Fruit fly (Drosophila melanogaster) whole organism, pupa: Measurements from ENCODE around the gene p23.

Source experiments
- CG10348 ChIP-seq: fragments of 200-800 bp; sonication (Bioruptor generic); IDR thresholded peaks from 2 replicates; pipeline ENCODE4 v1.3.6; 2022; ENCODE audit warnings: missing biosample characterization, missing genetic modification characterization
- CG12605 ChIP-seq: fragments of 200-800 bp; sonication (Bioruptor generic); IDR thresholded peaks from 2 replicates; pipeline ENCODE4 v1.3.6; 2022; ENCODE audit warnings: missing biosample characterization, missing genetic modification characterization
- CG13204 ChIP-seq: fragments of 200-800 bp; sonication (Bioruptor generic); optimal IDR thresholded peaks from 2 replicates; lab custom pipeline; 2018; ENCODE audit warnings: missing biosample characterization, mild to moderate bottlenecking, missing genetic modification characterization, moderate library complexity
- CG14655 ChIP-seq: fragments of 200-800 bp; sonication (Bioruptor generic); optimal IDR thresholded peaks from 3 replicates; lab custom pipeline; 2017; ENCODE audit warnings: mild to moderate bottlenecking, missing biosample characterization, missing genetic modification reagents, missing genetic modification characterization
- CG15710 ChIP-seq: fragments of 200-800 bp; sonication (Bioruptor generic); optimal IDR thresholded peaks from 2 replicates; lab custom pipeline; 2018; ENCODE audit warnings: missing biosample characterization, mild to moderate bottlenecking, missing genetic modification characterization, moderate library complexity
- CG17806 ChIP-seq: fragments of 200-800 bp; sonication (Bioruptor generic); optimal IDR thresholded peaks from 2 replicates; lab custom pipeline; 2018; ENCODE audit warnings: missing biosample characterization, mild to moderate bottlenecking, missing genetic modification characterization, moderate library complexity
- CG32121 ChIP-seq: fragments of 200-800 bp; sonication (Bioruptor generic); IDR thresholded peaks from 2 replicates; pipeline ENCODE4 v1.3.6; 2022; ENCODE audit warnings: missing biosample characterization, missing genetic modification characterization
- CG34367 ChIP-seq: fragments of 200-800 bp; sonication (Bioruptor generic); optimal IDR thresholded peaks from 2 replicates; lab custom pipeline; 2018; ENCODE audit warnings: missing biosample characterization, mild to moderate bottlenecking, missing genetic modification characterization
- CG4496 ChIP-seq: fragments of 200-800 bp; sonication (Bioruptor generic); IDR thresholded peaks from 3 replicates; pipeline ENCODE4 v1.3.6; 2022; ENCODE audit warnings: missing biosample characterization, missing genetic modification characterization
- CG8159 ChIP-seq: fragments of 200-800 bp; sonication (Bioruptor generic); optimal IDR thresholded peaks from 3 replicates; lab custom pipeline; 2018; ENCODE audit warnings: missing biosample characterization, mild to moderate bottlenecking, missing genetic modification characterization, moderate library complexity
- CG8301 ChIP-seq: fragments of 200-800 bp; sonication (Bioruptor generic); optimal IDR thresholded peaks from 2 replicates; lab custom pipeline; 2018; ENCODE audit warnings: missing biosample characterization, mild to moderate bottlenecking, missing genetic modification characterization
- CG9948 ChIP-seq: fragments of 200-800 bp; sonication (Bioruptor generic); optimal IDR thresholded peaks from 2 replicates; lab custom pipeline; 2018; ENCODE audit warnings: missing biosample characterization, mild to moderate bottlenecking, missing genetic modification characterization, moderate library complexity
- D1 ChIP-seq: fragments of 200-800 bp; sonication (Bioruptor generic); optimal IDR thresholded peaks from 2 replicates; lab custom pipeline; 2018; ENCODE audit warnings: missing biosample characterization, mild to moderate bottlenecking, missing genetic modification characterization, moderate library complexity
- EcR ChIP-seq: fragments of 200-800 bp; sonication (Bioruptor generic); optimal IDR thresholded peaks from 3 replicates; lab custom pipeline; 2019; ENCODE audit warnings: missing biosample characterization, missing genetic modification characterization, mild to moderate bottlenecking, moderate library complexity, missing genetic modification reagents
- Ets98B ChIP-seq: fragments of 200-800 bp; sonication (Bioruptor generic); IDR thresholded peaks from 2 replicates; pipeline ENCODE4 v1.3.6; 2022; ENCODE audit warnings: missing biosample characterization, missing genetic modification characterization
- Pif1A ChIP-seq: fragments of 200-800 bp; sonication (Bioruptor generic); optimal IDR thresholded peaks from 3 replicates; lab custom pipeline; 2016; ENCODE audit warnings: missing biosample characterization, missing genetic modification characterization
- Pif1B ChIP-seq: fragments of 200-800 bp; sonication (Bioruptor generic); optimal IDR thresholded peaks from 3 replicates; lab custom pipeline; 2016; ENCODE audit warnings: missing biosample characterization, missing genetic modification characterization
- Snoo ChIP-seq: fragments of 200-800 bp; sonication (Bioruptor generic); optimal IDR thresholded peaks from 3 replicates; lab custom pipeline; 2017; ENCODE audit warnings: missing biosample characterization, mild to moderate bottlenecking, missing genetic modification characterization, inconsistent platforms
- fd96Ca ChIP-seq: fragments of 200-800 bp; sonication (Bioruptor generic); IDR thresholded peaks from 3 replicates; pipeline ENCODE4 v1.3.6; 2022; ENCODE audit warnings: missing biosample characterization, missing genetic modification characterization
- gl ChIP-seq: fragments of 200-800 bp; sonication (Bioruptor generic); optimal IDR thresholded peaks from 2 replicates; lab custom pipeline; 2018; ENCODE audit warnings: missing biosample characterization, mild to moderate bottlenecking, missing genetic modification characterization
- rn ChIP-seq: fragments of 200-800 bp; sonication (Bioruptor generic); IDR thresholded peaks from 2 replicates; pipeline ENCODE4 v1.3.6; 2022; ENCODE audit warnings: missing biosample characterization, missing genetic modification characterization

The p23 gene

DNA sequence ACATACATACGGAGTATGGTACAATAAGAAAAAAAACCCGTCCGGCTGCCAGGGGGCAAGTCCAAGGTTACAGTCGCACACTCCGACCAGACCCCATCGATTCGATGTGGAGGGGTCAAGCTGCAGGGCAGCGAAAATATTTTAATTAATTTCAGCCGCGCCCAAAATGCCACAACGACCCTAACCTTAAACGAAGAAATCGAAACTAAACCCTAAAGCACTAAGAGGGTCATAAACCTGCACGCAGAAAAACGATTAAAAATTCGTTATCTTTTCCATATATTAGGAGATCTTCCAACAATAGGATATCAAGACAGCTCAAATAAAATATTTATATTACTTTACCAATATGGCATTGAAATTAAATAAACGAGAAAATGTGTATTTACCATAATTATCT is 24.2 kb downstream of the p23 start:
- peak; percentile 30 for TF ChIP-seq EcR (GFP tag; lab: Kevin White, UChicago)
- TF ChIP-seq CG34367 (tag; lab: Kevin White, UChicago), result no peak
- no peak for TF ChIP-seq CG4496 (GFP tag; lab: Robert Waterston, UW)
- TF ChIP-seq CG32121 (GFP tag; lab: Robert Waterston, UW), result no peak
- no peak for TF ChIP-seq Ets98B (GFP tag; lab: Robert Waterston, UW)

DNA sequence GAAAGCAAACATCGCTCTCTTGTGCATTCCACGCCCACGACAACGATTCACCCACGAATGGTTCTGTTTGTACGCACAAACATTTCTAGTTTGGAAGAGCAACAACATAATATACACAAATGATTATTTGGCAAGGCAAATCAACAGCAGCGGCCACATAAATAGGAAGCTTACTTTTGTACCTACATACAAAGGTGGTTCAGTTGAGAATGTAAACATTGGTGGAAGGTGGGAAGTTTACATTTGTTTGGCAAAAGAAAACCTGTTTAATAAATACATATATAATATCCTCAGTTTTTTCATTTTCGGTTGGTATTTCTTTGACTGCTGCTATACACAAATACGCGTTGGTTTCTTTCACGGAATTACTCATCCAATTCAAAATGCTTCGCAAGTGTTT is 24.8 kb downstream of the p23 start:
- TF ChIP-seq EcR (GFP tag; lab: Kevin White, UChicago) (no peak), CG13204 (GFP tag; lab: Kevin White, UChicago) (no peak), Pif1A (no peak), fd96Ca (GFP tag; lab: Robert Waterston, UW) (no peak), CG12605 (no peak), rn (no peak), CG15710 (peak; percentile 12), CG34367 (tag; lab: Kevin White, UChicago) (peak; percentile 7), CG17806 (peak; percentile 38), CG10348 (no peak), CG8301 (peak; percentile 71), Snoo (tag; lab: Kevin White, UChicago) (peak; percentile 27), Pif1B (GFP tag; lab: Kevin White, UChicago) (peak; percentile 37), Ets98B (GFP tag; lab: Robert Waterston, UW) (no peak), gl (tag; lab: Kevin White, UChicago) (no peak), CG8159 (peak; percentile 33), CG9948 (tag; lab: Kevin White, UChicago) (peak; percentile 30), CG32121 (GFP tag; lab: Robert Waterston, UW) (no peak), CG4496 (GFP tag; lab: Robert Waterston, UW) (no peak), D1 (tag; lab: Kevin White, UChicago) (no peak), CG14655 (GFP tag; lab: Kevin White, UChicago) (peak; percentile 67)
- TF ChIP-seq, all 21 proteins: peak for 9

DNA sequence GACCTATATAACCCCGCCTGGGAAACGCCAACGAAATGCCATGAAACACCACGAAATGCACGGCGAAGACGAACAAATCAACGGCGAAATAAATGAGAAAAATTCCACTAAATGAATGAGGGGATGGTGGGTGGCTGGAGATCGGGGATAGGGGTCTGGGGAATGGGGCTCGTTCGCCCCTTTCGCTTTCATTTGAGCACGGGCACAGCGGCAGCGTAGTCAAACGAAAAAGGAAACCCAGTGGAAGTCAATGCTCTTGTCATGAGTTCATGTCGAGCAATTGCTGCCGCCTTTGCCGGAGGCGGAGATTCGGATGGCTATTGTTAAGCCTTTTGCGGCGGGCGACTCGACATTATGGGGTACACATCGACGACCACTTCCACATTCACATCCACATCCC is 25.5 kb downstream of the p23 start:
- peak; percentile 68 for TF ChIP-seq EcR (GFP tag; lab: Kevin White, UChicago)
- TF ChIP-seq Ets98B (GFP tag; lab: Robert Waterston, UW), result no peak
- TF ChIP-seq Pif1B (GFP tag; lab: Kevin White, UChicago), result no peak
- no peak for TF ChIP-seq CG17806
- TF ChIP-seq CG4496 (GFP tag; lab: Robert Waterston, UW), result no peak
- TF ChIP-seq CG8159, result no peak
- no peak for TF ChIP-seq CG13204 (GFP tag; lab: Kevin White, UChicago)
- TF ChIP-seq, all 21 proteins: peak for 1

DNA sequence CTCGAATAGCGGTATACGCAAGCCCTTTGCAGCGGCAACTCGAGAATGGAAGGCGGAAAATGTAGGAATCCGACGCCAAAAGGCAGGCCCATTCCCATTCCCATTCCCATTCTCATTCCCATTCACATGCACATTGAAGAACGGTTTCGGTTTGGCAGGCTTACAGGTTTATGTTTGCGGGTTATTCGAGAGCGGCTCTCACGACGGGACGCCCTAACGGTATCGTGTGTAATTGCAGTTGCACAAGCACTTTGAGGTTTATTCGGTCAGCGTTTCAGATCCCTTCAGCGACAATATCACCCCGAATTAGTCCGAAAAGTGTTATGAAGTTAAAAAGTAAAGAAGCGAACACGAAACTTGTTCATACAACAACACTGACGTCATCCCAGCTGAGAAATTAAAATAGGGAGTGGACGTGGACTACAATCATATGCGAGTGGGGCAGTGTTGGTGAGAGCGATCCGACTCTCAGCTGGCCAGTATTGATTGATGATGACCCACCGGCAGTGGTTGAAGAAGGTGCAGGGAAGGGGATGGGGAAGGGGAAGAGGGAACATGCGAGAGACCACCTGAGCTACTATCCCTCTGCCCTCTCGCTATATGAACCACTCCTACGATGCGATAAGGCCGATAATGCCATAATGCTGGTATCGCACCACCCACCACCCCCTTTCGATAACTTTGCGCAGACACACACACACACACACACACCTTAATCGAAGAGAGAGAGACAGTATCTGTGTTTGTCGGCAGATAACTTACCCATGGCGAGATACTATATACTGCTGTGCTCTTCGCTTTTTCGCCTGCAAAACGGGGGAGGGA is 26.7 kb downstream of the p23 start:
- TF ChIP-seq EcR (GFP tag; lab: Kevin White, UChicago) (peak; percentile 27), gl (tag; lab: Kevin White, UChicago) (no peak)

DNA sequence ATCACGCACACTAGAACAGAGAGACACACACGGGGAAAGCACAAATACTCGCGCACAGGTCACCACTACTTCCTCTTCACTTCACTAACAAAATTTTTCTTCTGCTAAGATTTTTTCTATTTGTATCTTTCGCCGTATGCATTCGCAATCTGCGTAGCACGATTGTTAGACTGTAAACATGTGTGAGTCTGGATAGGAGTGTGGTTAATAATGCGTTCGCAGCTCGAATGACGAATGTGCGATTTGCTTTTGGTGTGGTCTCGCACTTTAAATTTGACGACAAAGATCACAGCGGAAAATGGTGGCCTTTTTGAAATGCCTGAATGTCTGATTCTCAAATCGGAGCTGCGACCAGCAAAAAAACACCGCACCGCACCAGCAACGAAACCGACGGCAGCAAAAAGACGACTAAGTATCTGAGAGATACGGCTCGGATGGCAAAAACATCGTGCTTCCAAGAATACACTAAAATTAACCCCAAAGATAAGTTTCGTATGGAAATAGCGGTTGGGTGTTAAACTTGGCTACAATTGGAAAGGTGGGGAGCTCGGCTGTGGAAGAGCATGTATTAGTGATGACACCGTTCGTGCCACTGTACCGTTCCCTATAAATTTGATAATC is 27.4 kb downstream of the p23 start, which contains the start of gene Unc-115a:
Unc-115a (minus strand) TSS at position 410 of the 621 bp plus-strand sequence.
- TF ChIP-seq rn, result no peak
- no peak for TF ChIP-seq CG8301
- TF ChIP-seq Ets98B (GFP tag; lab: Robert Waterston, UW), result no peak
- no peak for TF ChIP-seq fd96Ca (GFP tag; lab: Robert Waterston, UW)
- peak; percentile 43 for TF ChIP-seq gl (tag; lab: Kevin White, UChicago)
- TF ChIP-seq CG34367 (tag; lab: Kevin White, UChicago), result peak; percentile 35
- peak; percentile 6 for TF ChIP-seq CG17806
- no peak for TF ChIP-seq EcR (GFP tag; lab: Kevin White, UChicago)
- TF ChIP-seq CG14655 (GFP tag; lab: Kevin White, UChicago), result no peak
- TF ChIP-seq CG15710, result peak; percentile 21
- TF ChIP-seq Snoo (tag; lab: Kevin White, UChicago), result peak; percentile 36
- TF ChIP-seq CG13204 (GFP tag; lab: Kevin White, UChicago), result no peak
- no peak for TF ChIP-seq Pif1A
- TF ChIP-seq CG8159, result no peak
- TF ChIP-seq CG32121 (GFP tag; lab: Robert Waterston, UW), result no peak
- TF ChIP-seq CG12605, result no peak
- no peak for TF ChIP-seq D1 (tag; lab: Kevin White, UChicago)
- TF ChIP-seq CG9948 (tag; lab: Kevin White, UChicago), result no peak
- no peak for TF ChIP-seq CG10348
- TF ChIP-seq CG4496 (GFP tag; lab: Robert Waterston, UW), result no peak
- no peak for TF ChIP-seq Pif1B (GFP tag; lab: Kevin White, UChicago)

DNA sequence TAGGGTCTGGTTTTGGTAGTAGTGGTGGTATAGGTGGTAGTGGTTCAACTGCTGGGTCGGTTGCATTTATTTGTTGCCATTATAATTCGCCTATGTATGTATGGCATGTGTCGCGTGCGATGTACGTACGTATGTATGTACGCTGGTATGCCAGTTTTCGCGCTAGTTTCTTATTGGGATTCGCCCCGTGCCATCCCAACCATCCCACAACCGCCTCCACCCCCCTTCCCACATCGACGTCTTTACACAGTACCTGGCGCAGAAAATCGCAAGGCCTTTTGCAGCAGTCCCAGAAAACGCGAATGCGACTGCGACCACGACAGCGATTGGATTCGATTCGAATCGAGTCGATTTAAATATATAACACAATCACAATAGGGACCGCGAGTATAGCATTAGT is 32.5 kb downstream of the p23 start:
- TF ChIP-seq CG10348, result no peak
- TF ChIP-seq CG15710, result no peak
- no peak for TF ChIP-seq CG9948 (tag; lab: Kevin White, UChicago)
- no peak for TF ChIP-seq gl (tag; lab: Kevin White, UChicago)
- no peak for TF ChIP-seq CG8159
- TF ChIP-seq CG4496 (GFP tag; lab: Robert Waterston, UW), result no peak
- TF ChIP-seq CG8301, result no peak
- TF ChIP-seq, all 21 proteins: peak for 0
